Worm (Caenorhabditis elegans): ENCODE results near the gene dhps-1.

The dhps-1 gene

ce11 chrII:12040167-12040566 is 47.4 kb downstream of the dhps-1 start:
- TF ChIP-seq flt-1 (GFP tag; IDR thresholded peaks at IDR 0.05) (no peak), klf-2 (GFP tag; conservative IDR thresholded peaks at IDR 0.05) (no peak), ztf-29 (GFP tag; IDR thresholded peaks at IDR 0.05) (no peak), tab-1 (GFP tag; IDR thresholded peaks at IDR 0.05) (no peak), cog-1 (tag; optimal IDR thresholded peaks at IDR 0.05) (no peak), med-1 (GFP tag; optimal IDR thresholded peaks at IDR 0.05; ENCODE audit: insufficient read depth) (no peak), T22C8.4 (GFP tag; IDR thresholded peaks at IDR 0.05) (no peak), ref-1 (GFP tag; conservative IDR thresholded peaks at IDR 0.05) (no peak), ztf-23 (GFP tag; IDR thresholded peaks at IDR 0.05) (no peak)

- TF ChIP-seq ztf-29 (GFP tag; IDR thresholded peaks at IDR 0.05) (no peak), ref-1 (GFP tag; conservative IDR thresholded peaks at IDR 0.05) (no peak), T22C8.4 (GFP tag; IDR thresholded peaks at IDR 0.05) (no peak), ztf-23 (GFP tag; IDR thresholded peaks at IDR 0.05) (no peak), med-1 (GFP tag; optimal IDR thresholded peaks at IDR 0.05; ENCODE audit: insufficient read depth) (no peak), cog-1 (tag; optimal IDR thresholded peaks at IDR 0.05) (no peak), tab-1 (GFP tag; IDR thresholded peaks at IDR 0.05) (no peak), flt-1 (GFP tag; IDR thresholded peaks at IDR 0.05) (no peak), klf-2 (GFP tag; conservative IDR thresholded peaks at IDR 0.05) (no peak)
Observed at ce11 chrII:12041116-12041515, 48.3 kb downstream of the dhps-1 start.

ce11 chrII:12042108-12042960 is 49.5 kb downstream of the dhps-1 start, which contains the start of gene ippk-1:
TSS of gene ippk-1 (plus strand) at chrII:12042910.
- peak; percentile 66; the same call in 1 of the 2 replicates for TF ChIP-seq ztf-23 (GFP tag; IDR thresholded peaks at IDR 0.05)
- TF ChIP-seq ref-1 (GFP tag; conservative IDR thresholded peaks at IDR 0.05), result 0 out of 2 replicates have a peak, but pooled peaks have one; percentile 24
- TF ChIP-seq T22C8.4 (GFP tag; IDR thresholded peaks at IDR 0.05), result peak; percentile 68
- TF ChIP-seq cog-1 (tag; optimal IDR thresholded peaks at IDR 0.05), result peak; percentile 78
- TF ChIP-seq tab-1 (GFP tag; IDR thresholded peaks at IDR 0.05), result no peak
- peak; percentile 72 for TF ChIP-seq klf-2 (GFP tag; conservative IDR thresholded peaks at IDR 0.05)
- TF ChIP-seq ztf-29 (GFP tag; IDR thresholded peaks at IDR 0.05), result no peak
- no peak; the same call in none of the 2 replicates for TF ChIP-seq flt-1 (GFP tag; IDR thresholded peaks at IDR 0.05)
- no peak for TF ChIP-seq med-1 (GFP tag; optimal IDR thresholded peaks at IDR 0.05; ENCODE audit: insufficient read depth)
